Worm (Caenorhabditis elegans) whole organism, young adult: ENCODE measurements around the gene F56C9.6.

Source experiments
- C06A6.2 ChIP-seq: fragments of 200-800 bp; sonication (Bioruptor generic); conservative IDR thresholded peaks from 2 replicates; pipeline ENCODE4 v1.3.6; 2022; ENCODE audit warnings: missing genetic modification characterization, missing compliant biosample characterization
- C17E4.6 ChIP-seq: fragments of 200-800 bp; sonication (Bioruptor generic); IDR thresholded peaks from 2 replicates; pipeline ENCODE4 v1.3.6; 2022; ENCODE audit warnings: missing genetic modification reagents, missing genetic modification characterization, missing compliant biosample characterization
- D2030.7 ChIP-seq: fragments of 200-800 bp; sonication (Bioruptor generic); IDR thresholded peaks from 2 replicates; pipeline ENCODE4 v1.3.6; 2022; ENCODE audit warnings: missing genetic modification reagents, missing genetic modification characterization, missing compliant biosample characterization
- F23B12.7 ChIP-seq: sonication (generic microtip); optimal IDR thresholded peaks from 2 replicates; lab custom pipeline; 2017; ENCODE audit warnings: missing genetic modification characterization, mild to moderate bottlenecking, missing compliant biosample characterization, antibody characterized with exemption, moderate library complexity; ENCODE audit not compliant: insufficient read depth
- K11D2.4 ChIP-seq: fragments of 200-800 bp; sonication (Bioruptor generic); IDR thresholded peaks from 2 replicates; pipeline ENCODE4 v1.3.6; 2022; ENCODE audit warnings: missing genetic modification reagents, missing genetic modification characterization, missing compliant biosample characterization
- Y53G8AR.9 ChIP-seq: fragments of 200-800 bp; sonication (Bioruptor generic); conservative IDR thresholded peaks from 2 replicates; pipeline ENCODE4 v1.3.6; 2022; ENCODE audit warnings: missing genetic modification reagents, missing genetic modification characterization, missing compliant biosample characterization
- Y95B8A.8 ChIP-seq: fragments of 200-800 bp; sonication (Bioruptor generic); IDR thresholded peaks from 2 replicates; pipeline ENCODE4 v1.3.6; 2022; ENCODE audit warnings: missing genetic modification reagents, missing genetic modification characterization, missing compliant biosample characterization
- aptf-3 ChIP-seq: fragments of 200-800 bp; sonication (Bioruptor generic); IDR thresholded peaks from 2 replicates; pipeline ENCODE4 v1.3.6; 2022; ENCODE audit warnings: missing genetic modification characterization, missing compliant biosample characterization
- atf-7 ChIP-seq: sonication (generic microtip); optimal IDR thresholded peaks from 2 replicates; lab custom pipeline; 2017; ENCODE audit warnings: mild to moderate bottlenecking, missing genetic modification characterization, missing compliant biosample characterization
- athp-1 ChIP-seq: sonication (generic microtip); optimal IDR thresholded peaks from 2 replicates; lab custom pipeline; 2017; ENCODE audit warnings: mild to moderate bottlenecking, missing genetic modification characterization, missing compliant biosample characterization
- attf-5 ChIP-seq: fragments of 200-800 bp; sonication (Bioruptor generic); optimal IDR thresholded peaks from 2 replicates; lab custom pipeline; 2018; ENCODE audit warnings: mild to moderate bottlenecking, missing genetic modification characterization, missing compliant biosample characterization
- attf-6 ChIP-seq: fragments of 200-800 bp; sonication (Bioruptor generic); IDR thresholded peaks from 2 replicates; pipeline ENCODE4 v1.3.6; 2022; ENCODE audit warnings: missing genetic modification reagents, missing genetic modification characterization, missing compliant biosample characterization
- cebp-2 ChIP-seq: fragments of 200-800 bp; sonication (Bioruptor generic); IDR thresholded peaks from 2 replicates; pipeline ENCODE4 v1.3.6; 2022; ENCODE audit warnings: missing genetic modification characterization, missing compliant biosample characterization
- ceh-100 ChIP-seq: fragments of 200-800 bp; sonication (Bioruptor generic); IDR thresholded peaks from 2 replicates; pipeline ENCODE4 v1.3.6; 2022; ENCODE audit warnings: missing genetic modification reagents, missing genetic modification characterization, missing compliant biosample characterization
- dpff-1 ChIP-seq: sonication (generic microtip); optimal IDR thresholded peaks from 2 replicates; lab custom pipeline; 2017; ENCODE audit warnings: mild to moderate bottlenecking, missing genetic modification characterization, missing compliant biosample characterization
- dpl-1 ChIP-seq: fragments of 150-350 bp; optimal IDR thresholded peaks from 2 replicates; lab custom pipeline; 2014; ENCODE audit warnings: missing biosample characterization, missing genetic modification reagents, missing genetic modification characterization
- efl-1 ChIP-seq: fragments of 150-350 bp; optimal IDR thresholded peaks from 2 replicates; lab custom pipeline; 2014; ENCODE audit warnings: missing biosample characterization, missing genetic modification reagents, missing genetic modification characterization
- hlh-12 ChIP-seq: sonication (generic microtip); optimal IDR thresholded peaks from 2 replicates; lab custom pipeline; 2016; ENCODE audit warnings: missing genetic modification characterization, missing compliant biosample characterization
- hmg-1.2 ChIP-seq: fragments of 200-800 bp; sonication (Bioruptor generic); IDR thresholded peaks from 2 replicates; pipeline ENCODE4 v1.3.6; 2022; ENCODE audit warnings: missing genetic modification reagents, missing genetic modification characterization, missing compliant biosample characterization
- hmg-20 ChIP-seq: fragments of 200-800 bp; sonication (Bioruptor generic); IDR thresholded peaks from 2 replicates; pipeline ENCODE4 v1.3.6; 2022; ENCODE audit warnings: missing genetic modification reagents, missing genetic modification characterization, missing compliant biosample characterization
- let-607 ChIP-seq, 2 experiments: fragments of 200-800 bp in 1 of 2; sonication (Bioruptor generic) in 1 of 2; sonication (generic microtip) in 1 of 2; optimal IDR thresholded peaks; 2 replicates each; lab custom pipeline; 2016 to 2018; ENCODE audit warnings: mild to moderate bottlenecking in 2 of 2, missing compliant biosample characterization in 2 of 2, missing genetic modification characterization in 2 of 2, moderate library complexity in 2 of 2, missing genotype in 1 of 2
- lin-40 ChIP-seq: sonication (generic microtip); optimal IDR thresholded peaks from 2 replicates; lab custom pipeline; 2016; ENCODE audit warnings: missing genetic modification characterization, mild to moderate bottlenecking, missing compliant biosample characterization, missing genotype, missing genetic modification reagents
- lir-1 ChIP-seq: fragments of 200-800 bp; sonication (Bioruptor generic); conservative IDR thresholded peaks from 2 replicates; pipeline ENCODE4 v1.3.6; 2022; ENCODE audit warnings: missing genetic modification reagents, missing genetic modification characterization, missing compliant biosample characterization
- madf-10 ChIP-seq: sonication (generic microtip); optimal IDR thresholded peaks from 2 replicates; lab custom pipeline; 2016; ENCODE audit warnings: mild to moderate bottlenecking, missing genetic modification characterization, missing compliant biosample characterization
- madf-6 ChIP-seq: fragments of 200-800 bp; sonication (Bioruptor generic); IDR thresholded peaks from 2 replicates; pipeline ENCODE4 v1.3.6; 2022; ENCODE audit warnings: missing genetic modification reagents, missing genetic modification characterization, missing compliant biosample characterization
- mcd-1 ChIP-seq: fragments of 200-800 bp; sonication (Bioruptor generic); IDR thresholded peaks from 2 replicates; pipeline ENCODE4 v1.3.6; 2022; ENCODE audit warnings: missing genetic modification reagents, missing genetic modification characterization, missing compliant biosample characterization
- mel-28 ChIP-seq: sonication (generic microtip); optimal IDR thresholded peaks from 2 replicates; lab custom pipeline; 2016; ENCODE audit warnings: borderline replicate concordance, mild to moderate bottlenecking, missing genetic modification characterization, missing compliant biosample characterization
- nfya-2 ChIP-seq: fragments of 200-800 bp; sonication (Bioruptor generic); IDR thresholded peaks from 2 replicates; pipeline ENCODE4 v1.3.6; 2022; ENCODE audit warnings: missing genetic modification reagents, missing genetic modification characterization, missing compliant biosample characterization
- nfyb-1 ChIP-seq: fragments of 200-800 bp; sonication (Bioruptor generic); IDR thresholded peaks from 2 replicates; pipeline ENCODE4 v1.3.6; 2022; ENCODE audit warnings: missing genetic modification reagents, missing genetic modification characterization, missing compliant biosample characterization
- nhr-120 ChIP-seq: fragments of 200-800 bp; sonication (Bioruptor generic); IDR thresholded peaks from 2 replicates; pipeline ENCODE4 v1.3.6; 2022; ENCODE audit warnings: missing genetic modification characterization, missing compliant biosample characterization
- nhr-179 ChIP-seq: sonication (generic microtip); optimal IDR thresholded peaks from 2 replicates; lab custom pipeline; 2016; ENCODE audit warnings: mild to moderate bottlenecking, missing genetic modification characterization, missing compliant biosample characterization
- nhr-27 ChIP-seq: fragments of 200-800 bp; sonication (Bioruptor generic); optimal IDR thresholded peaks from 2 replicates; lab custom pipeline; 2018; ENCODE audit warnings: mild to moderate bottlenecking, missing genetic modification characterization, moderate library complexity, missing compliant biosample characterization
- nhr-80 ChIP-seq: sonication (generic microtip); optimal IDR thresholded peaks from 2 replicates; lab custom pipeline; 2016; ENCODE audit warnings: missing genetic modification characterization, missing compliant biosample characterization
- pha-4 ChIP-seq: fragments of 150-350 bp; sonication (generic microtip); optimal IDR thresholded peaks from 2 replicates; lab custom pipeline; 2014; ENCODE audit warnings: missing biosample characterization, missing genetic modification reagents, missing genetic modification characterization
- rcor-1 ChIP-seq: fragments of 200-800 bp; sonication (Bioruptor generic); IDR thresholded peaks from 2 replicates; pipeline ENCODE4 v1.3.6; 2022; ENCODE audit warnings: missing genetic modification reagents, missing genetic modification characterization, missing compliant biosample characterization
- rec-8 ChIP-seq, 2 experiments: sonication (generic microtip); optimal IDR thresholded peaks; 2 replicates each; lab custom pipeline; 2016; ENCODE audit warnings: mild to moderate bottlenecking in 2 of 2, missing genetic modification characterization in 2 of 2, missing genetic modification reagents in 2 of 2, missing genotype in 2 of 2, missing biosample characterization in 1 of 2, missing compliant biosample characterization in 1 of 2, moderate library complexity in 1 of 2
- snpc-1.3 ChIP-seq: sonication (generic microtip); optimal IDR thresholded peaks from 2 replicates; lab custom pipeline; 2017; ENCODE audit warnings: missing genetic modification characterization, mild to moderate bottlenecking, missing compliant biosample characterization, antibody characterized with exemption, moderate library complexity, missing genotype, missing genetic modification reagents; ENCODE audit not compliant: insufficient read depth
- snpc-3.4 ChIP-seq: sonication (generic microtip); optimal IDR thresholded peaks from 2 replicates; lab custom pipeline; 2017; ENCODE audit warnings: missing genetic modification characterization, mild to moderate bottlenecking, missing compliant biosample characterization, antibody characterized with exemption, moderate library complexity, missing genotype, missing genetic modification reagents
- somi-1 ChIP-seq: fragments of 200-800 bp; sonication (Bioruptor generic); optimal IDR thresholded peaks from 2 replicates; lab custom pipeline; 2018; ENCODE audit warnings: mild to moderate bottlenecking, missing genetic modification characterization, missing compliant biosample characterization
- tbp1 ChIP-seq: fragments of 200-800 bp; sonication (Bioruptor generic); optimal IDR thresholded peaks from 2 replicates; lab custom pipeline; 2018; ENCODE audit warnings: mild to moderate bottlenecking, missing genetic modification characterization, missing compliant biosample characterization
- tlf-1 ChIP-seq: fragments of 200-800 bp; sonication (Bioruptor generic); optimal IDR thresholded peaks from 2 replicates; lab custom pipeline; 2018; ENCODE audit warnings: mild to moderate bottlenecking, missing genetic modification characterization, missing compliant biosample characterization
- xnd-1 ChIP-seq: sonication (generic microtip); optimal IDR thresholded peaks from 2 replicates; lab custom pipeline; 2016; ENCODE audit warnings: missing genotype, missing genetic modification reagents, missing genetic modification characterization, missing compliant biosample characterization
- zfh-2 ChIP-seq: fragments of 200-800 bp; sonication (Bioruptor generic); conservative IDR thresholded peaks from 2 replicates; pipeline ENCODE4 v1.3.6; 2022; ENCODE audit warnings: missing genetic modification reagents, missing genetic modification characterization, missing compliant biosample characterization
- ztf-18 ChIP-seq: sonication (generic microtip); optimal IDR thresholded peaks from 2 replicates; lab custom pipeline; 2016; ENCODE audit warnings: missing genotype, mild to moderate bottlenecking, missing genetic modification characterization, missing compliant biosample characterization
- ztf-25 ChIP-seq: fragments of 200-800 bp; sonication (Bioruptor generic); IDR thresholded peaks from 2 replicates; pipeline ENCODE4 v1.3.6; 2022; ENCODE audit warnings: missing genetic modification reagents, missing genetic modification characterization, missing compliant biosample characterization
- ztf-26 ChIP-seq: sonication (generic microtip); optimal IDR thresholded peaks from 2 replicates; lab custom pipeline; 2017; ENCODE audit warnings: missing genetic modification characterization, missing compliant biosample characterization
- ztf-6 ChIP-seq: fragments of 200-800 bp; sonication (Bioruptor generic); IDR thresholded peaks from 2 replicates; pipeline ENCODE4 v1.3.6; 2022; ENCODE audit warnings: missing genetic modification reagents, missing genetic modification characterization, missing compliant biosample characterization

The F56C9.6 gene

ce11 chrIII:7336214-7336613 is 25.6 kb upstream of the F56C9.6 start, which contains the start of gene gsp-2 (continued):
- TF ChIP-seq snpc-1.3 (tag; lab: Kevin White, UChicago) (no peak), nfya-2 (GFP tag; lab: Robert Waterston, UW) (no peak), tlf-1 (GFP tag; lab: Kevin White, UChicago) (peak; percentile 5), dpl-1 (GFP tag; lab: Kevin White, UChicago) (peak; percentile 13), tbp1 (peak; percentile 54), madf-10 (tag; lab: Kevin White, UChicago) (no peak), efl-1 (GFP tag; lab: Kevin White, UChicago) (peak; percentile 67), cebp-2 (GFP tag; lab: Robert Waterston, UW) (0 out of 2 replicates have a peak, but pooled peaks have one; percentile 14), F23B12.7 (tag; lab: Kevin White, UChicago) (peak; percentile 71), lir-1 (peak; percentile 62; the same call in 1 of the 2 replicates), rec-8 (tag; optimal IDR thresholded peaks at IDR 0.05; lab: Kevin White, UChicago) (no peak), aptf-3 (GFP tag; lab: Robert Waterston, UW) (no peak), ztf-6 (no peak), mcd-1 (GFP tag; lab: Robert Waterston, UW) (peak; percentile 84), ztf-25 (GFP tag; lab: Robert Waterston, UW) (no peak), hmg-20 (GFP tag; lab: Robert Waterston, UW) (no peak), hlh-12 (tag; lab: Kevin White, UChicago) (no peak), nfyb-1 (GFP tag; lab: Robert Waterston, UW) (peak; percentile 63; the same call in 1 of the 2 replicates), nhr-120 (GFP tag; lab: Robert Waterston, UW) (no peak), ztf-18 (tag; lab: Kevin White, UChicago) (peak; percentile 47), madf-6 (GFP tag; lab: Robert Waterston, UW) (peak; percentile 71; the same call in 1 of the 2 replicates), Y95B8A.8 (0 out of 2 replicates have a peak, but pooled peaks have one; percentile 39), xnd-1 (tag; lab: Kevin White, UChicago) (no peak), zfh-2 (GFP tag; lab: Robert Waterston, UW) (peak; percentile 61; the same call in 1 of the 2 replicates), ztf-26 (tag; lab: Kevin White, UChicago) (no peak), C06A6.2 (GFP tag; lab: Robert Waterston, UW) (no peak), rcor-1 (GFP tag; lab: Robert Waterston, UW) (no peak), pha-4 (tag; lab: Kevin White, UChicago) (peak; percentile 3), nhr-27 (tag; lab: Kevin White, UChicago) (no peak), mel-28 (no peak), let-607 (tag; optimal IDR thresholded peaks at IDR 0.05; lab: Kevin White, UChicago) (peak; percentile 59 to 76), D2030.7 (no peak; the same call in 1 of the 2 replicates), C17E4.6 (GFP tag; lab: Robert Waterston, UW) (no peak), hmg-1.2 (GFP tag; lab: Robert Waterston, UW) (peak; percentile 47; the same call in 1 of the 2 replicates), attf-6 (no peak), somi-1 (GFP tag; lab: Kevin White, UChicago) (no peak), athp-1 (tag; lab: Kevin White, UChicago) (no peak), Y53G8AR.9 (GFP tag; lab: Robert Waterston, UW) (0 out of 2 replicates have a peak, but pooled peaks have one; percentile 15), dpff-1 (tag; lab: Kevin White, UChicago) (no peak), atf-7 (tag; lab: Kevin White, UChicago) (peak; percentile 51), snpc-3.4 (tag; lab: Kevin White, UChicago) (peak; percentile 43), nhr-179 (no peak), lin-40 (tag; lab: Kevin White, UChicago) (peak; percentile 6), ceh-100 (GFP tag; lab: Robert Waterston, UW) (0 out of 2 replicates have a peak, but pooled peaks have one; percentile 16), nhr-80 (tag; lab: Kevin White, UChicago) (peak; percentile 84), attf-5 (GFP tag; lab: Kevin White, UChicago) (peak; percentile 73), K11D2.4 (GFP tag; lab: Robert Waterston, UW) (no peak)
